Fruit fly (Drosophila melanogaster) whole organism, wandering third instar larva: ENCODE data around the gene Paics.
A peak's percentile ranks its signal among the peaks of the same experiment; 100 is the strongest.

Experiments used
- Abd-B ChIP-seq: fragments of >200 bp; optimal IDR thresholded peaks from 2 replicates; lab custom pipeline; 2017; ENCODE audit warnings: missing biosample characterization, missing genetic modification characterization
- CG32264 ChIP-seq: fragments of 200-800 bp; sonication (Bioruptor generic); optimal IDR thresholded peaks from 2 replicates; lab custom pipeline; 2016; ENCODE audit warnings: missing biosample characterization, missing genetic modification characterization
- CG9705 ChIP-seq: fragments of 200-800 bp; sonication (Bioruptor generic); optimal IDR thresholded peaks from 2 replicates; lab custom pipeline; 2018; ENCODE audit warnings: missing biosample characterization, mild to moderate bottlenecking, missing genetic modification characterization
- CrebA ChIP-seq: fragments of 200-800 bp; sonication (Bioruptor generic); optimal IDR thresholded peaks from 2 replicates; lab custom pipeline; 2016; ENCODE audit warnings: missing biosample characterization, mild to moderate bottlenecking, missing genetic modification characterization, borderline replicate concordance
- Dfd ChIP-seq: fragments of >200 bp; optimal IDR thresholded peaks from 2 replicates; lab custom pipeline; 2017; ENCODE audit warnings: missing biosample characterization, missing genetic modification characterization
- Dif ChIP-seq: fragments of 200-275, 200-300 bp; sonication (Bioruptor generic); optimal IDR thresholded peaks from 2 replicates; lab custom pipeline; 2018; ENCODE audit warnings: missing biosample characterization, missing genetic modification characterization; ENCODE audit not compliant: partially characterized antibody
- GATAd ChIP-seq: sonication (Bioruptor generic); optimal IDR thresholded peaks from 2 replicates; lab custom pipeline; 2016; ENCODE audit warnings: missing biosample characterization, missing genetic modification characterization
- HLH106 ChIP-seq: fragments of 200-800 bp; optimal IDR thresholded peaks from 3 replicates; lab custom pipeline; 2019; ENCODE audit warnings: missing biosample characterization, mild to moderate bottlenecking, missing genetic modification characterization, moderate library complexity
- Hnf4 ChIP-seq: fragments of 200-800 bp; sonication (Bioruptor generic); optimal IDR thresholded peaks from 2 replicates; lab custom pipeline; 2016; ENCODE audit warnings: missing biosample characterization, mild to moderate bottlenecking, missing genetic modification characterization
- Hr78 ChIP-seq: fragments of >200 bp; optimal IDR thresholded peaks from 2 replicates; lab custom pipeline; 2017; ENCODE audit warnings: missing biosample characterization, missing genetic modification characterization
- Hr83 ChIP-seq: fragments of 200-300 bp; sonication (Bioruptor generic); optimal IDR thresholded peaks from 2 replicates; lab custom pipeline; 2016; ENCODE audit warnings: missing biosample characterization, mild to moderate bottlenecking, missing genetic modification characterization, moderate library complexity; ENCODE audit not compliant: poor library complexity, severe bottlenecking
- Jra ChIP-seq: sonication (Bioruptor generic); optimal IDR thresholded peaks from 2 replicates; lab custom pipeline; 2016; ENCODE audit warnings: missing biosample characterization, missing genetic modification characterization
- Mio ChIP-seq: sonication (Bioruptor generic); optimal IDR thresholded peaks from 2 replicates; lab custom pipeline; 2016; ENCODE audit warnings: missing biosample characterization, missing genetic modification characterization
- Myc ChIP-seq: fragments of >200 bp; optimal IDR thresholded peaks from 2 replicates; lab custom pipeline; 2017
- N ChIP-seq: fragments of >200 bp; optimal IDR thresholded peaks from 2 replicates; lab custom pipeline; 2018; ENCODE audit warnings: missing biosample characterization, missing external identifiers, missing genetic modification characterization
- OdsH ChIP-seq: fragments of 200-800 bp; sonication (Bioruptor generic); optimal IDR thresholded peaks from 2 replicates; lab custom pipeline; 2016; ENCODE audit warnings: missing biosample characterization, mild to moderate bottlenecking, missing genetic modification characterization
- Rel ChIP-seq, 2 experiments: fragments of 200-800 bp; sonication (Bioruptor generic) in 1 of 2; optimal IDR thresholded peaks; 2 replicates in 1 of 2; 3 replicates in 1 of 2; lab custom pipeline; 2016 to 2019; ENCODE audit warnings: mild to moderate bottlenecking in 2 of 2, missing biosample characterization in 2 of 2, missing genetic modification characterization in 2 of 2, moderate library complexity in 1 of 2
- Sp1 ChIP-seq: fragments of 200-800 bp; sonication (Bioruptor generic); optimal IDR thresholded peaks from 3 replicates; lab custom pipeline; 2019; ENCODE audit warnings: missing biosample characterization, mild to moderate bottlenecking, missing genetic modification characterization, moderate library complexity
- Vsx2 ChIP-seq: fragments of 200-300, 225-300 bp; sonication (Bioruptor generic); optimal IDR thresholded peaks from 2 replicates; lab custom pipeline; 2018; ENCODE audit warnings: missing biosample characterization, missing genetic modification characterization; ENCODE audit not compliant: partially characterized antibody
- br ChIP-seq: fragments of 200-800 bp; sonication (Bioruptor generic); optimal IDR thresholded peaks from 2 replicates; lab custom pipeline; 2016; ENCODE audit warnings: missing biosample characterization, missing genetic modification characterization
- brk ChIP-seq: fragments of 200-800 bp; sonication (Bioruptor generic); optimal IDR thresholded peaks from 2 replicates; lab custom pipeline; 2016; ENCODE audit warnings: missing biosample characterization, mild to moderate bottlenecking, missing genetic modification characterization
- dl ChIP-seq, 2 experiments: fragments of 175-275, 200-275 bp in 1 of 2; fragments of 200-275 bp in 1 of 2; sonication (Bioruptor generic); optimal IDR thresholded peaks; lab custom pipeline; 2018; ENCODE audit warnings: mild to moderate bottlenecking in 2 of 2, missing biosample characterization in 2 of 2, missing genetic modification characterization in 2 of 2, moderate library complexity in 2 of 2; ENCODE audit not compliant: partially characterized antibody in 2 of 2, insufficient read depth in 1 of 2
- dmrt93B ChIP-seq: fragments of 200-800 bp; sonication (Bioruptor generic); optimal IDR thresholded peaks from 2 replicates; lab custom pipeline; 2018; ENCODE audit warnings: missing biosample characterization, mild to moderate bottlenecking, missing genetic modification characterization
- dsf ChIP-seq: sonication (Bioruptor generic); optimal IDR thresholded peaks from 2 replicates; lab custom pipeline; 2016; ENCODE audit warnings: missing biosample characterization, missing genetic modification characterization, borderline replicate concordance
- ey ChIP-seq: fragments of 200-800 bp; sonication (Bioruptor generic); optimal IDR thresholded peaks from 2 replicates; lab custom pipeline; 2016; ENCODE audit warnings: missing biosample characterization, missing genetic modification characterization
- foxo ChIP-seq, 2 experiments: fragments of 200-800 bp; sonication (Bioruptor generic); optimal IDR thresholded peaks; 2 replicates in 1 of 2; 3 replicates in 1 of 2; lab custom pipeline; 2016 to 2017; ENCODE audit warnings: missing biosample characterization in 2 of 2, missing genetic modification characterization in 2 of 2
- fru ChIP-seq: fragments of 200-800 bp; sonication (Bioruptor generic); optimal IDR thresholded peaks from 3 replicates; lab custom pipeline; 2016; ENCODE audit warnings: missing biosample characterization, mild to moderate bottlenecking, missing genetic modification characterization
- h ChIP-seq: fragments of 200-800 bp; sonication (Bioruptor generic); optimal IDR thresholded peaks from 3 replicates; lab custom pipeline; 2016; ENCODE audit warnings: missing biosample characterization, mild to moderate bottlenecking, missing genetic modification characterization
- jim ChIP-seq: fragments of 175-275, 200-325 bp; sonication (Bioruptor generic); optimal IDR thresholded peaks from 2 replicates; lab custom pipeline; 2016; ENCODE audit warnings: missing biosample characterization, mild to moderate bottlenecking, missing genetic modification characterization
- lola ChIP-seq: fragments of >200 bp; optimal IDR thresholded peaks from 2 replicates; lab custom pipeline; 2017; ENCODE audit warnings: missing biosample characterization, missing genetic modification characterization
- pan ChIP-seq: fragments of >200 bp; optimal IDR thresholded peaks from 2 replicates; lab custom pipeline; 2017
- psq ChIP-seq: fragments of 200-800 bp; sonication (Bioruptor generic); optimal IDR thresholded peaks from 3 replicates; lab custom pipeline; 2017; ENCODE audit warnings: missing biosample characterization, mild to moderate bottlenecking, missing genetic modification characterization, moderate library complexity
- rgr ChIP-seq: fragments of 200-800 bp; sonication (Bioruptor generic); optimal IDR thresholded peaks from 3 replicates; lab custom pipeline; 2016; ENCODE audit warnings: missing biosample characterization, mild to moderate bottlenecking, missing genetic modification characterization
- sage ChIP-seq: fragments of 200-800 bp; sonication (Bioruptor generic); optimal IDR thresholded peaks from 2 replicates; lab custom pipeline; 2016; ENCODE audit warnings: missing biosample characterization, mild to moderate bottlenecking, missing genetic modification characterization
- sv ChIP-seq: fragments of 200-800 bp; sonication (Bioruptor generic); optimal IDR thresholded peaks from 3 replicates; lab custom pipeline; 2016; ENCODE audit warnings: missing biosample characterization, missing genetic modification characterization
- tai ChIP-seq: sonication (Bioruptor generic); optimal IDR thresholded peaks from 2 replicates; lab custom pipeline; 2016; ENCODE audit warnings: missing biosample characterization, missing genetic modification characterization
- usp ChIP-seq: fragments of >200 bp; optimal IDR thresholded peaks from 2 replicates; lab custom pipeline; 2017; ENCODE audit warnings: missing biosample characterization, missing genetic modification characterization
- woc ChIP-seq: sonication (Bioruptor generic); optimal IDR thresholded peaks from 2 replicates; lab custom pipeline; 2016; ENCODE audit warnings: missing biosample characterization, mild to moderate bottlenecking, missing genetic modification characterization

The Paics gene

DNA sequence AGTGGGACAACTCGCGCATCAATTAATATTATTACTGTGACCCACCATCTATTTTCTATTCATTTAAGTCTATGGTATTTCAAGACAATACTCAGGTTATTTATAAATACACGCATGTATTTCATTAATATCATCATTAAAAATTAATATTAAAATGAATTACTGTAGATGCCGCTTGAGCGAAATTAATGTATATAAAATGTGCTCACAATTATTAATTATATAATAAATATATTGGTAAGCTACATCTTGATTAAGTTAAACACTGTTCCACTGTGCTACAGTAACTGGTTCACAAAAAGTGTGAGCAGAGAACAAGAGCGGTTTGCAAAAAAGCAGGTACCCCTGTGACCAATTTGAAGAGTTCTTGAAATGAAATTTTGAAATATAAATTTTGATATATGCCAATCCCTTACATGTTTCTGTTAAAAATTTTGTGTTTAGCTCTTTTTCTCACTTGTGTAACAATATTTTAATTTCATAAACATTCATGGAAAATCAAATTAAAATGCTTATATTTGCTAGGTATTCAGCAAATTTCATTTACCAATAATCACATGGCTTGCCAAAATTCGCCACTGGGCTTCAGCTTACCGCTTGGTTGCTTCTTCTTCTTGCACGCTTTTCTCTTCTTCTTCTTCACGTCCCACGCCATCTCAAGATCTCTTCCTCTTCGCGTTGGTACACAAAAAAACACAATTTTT lies 9.3 kb downstream of the Paics start:
- TF ChIP-seq ey (GFP tag; lab: Kevin White, UChicago) (peak; percentile 100), Hr78 (GFP tag; lab: Kevin White, UChicago) (no peak), CG9705 (GFP tag; lab: Kevin White, UChicago) (peak; percentile 99), rgr (GFP tag; lab: Kevin White, UChicago) (peak; percentile 99), foxo (GFP tag; optimal IDR thresholded peaks at IDR 0.05; lab: Kevin White, UChicago) (peak; percentile 97 to 100), Sp1 (GFP tag; lab: Kevin White, UChicago) (peak; percentile 100), Mio (GFP tag; lab: Kevin White, UChicago) (peak; percentile 94), fru (GFP tag; lab: Kevin White, UChicago) (peak; percentile 100), Dif (GFP tag; lab: Kevin White, UChicago) (no peak), jim (no peak), woc (GFP tag; lab: Kevin White, UChicago) (peak; percentile 98), sv (peak; percentile 100), Dfd (peak; percentile 99), sage (GFP tag; lab: Kevin White, UChicago) (peak; percentile 97), lola (GFP tag; lab: Kevin White, UChicago) (no peak), usp (GFP tag; lab: Kevin White, UChicago) (peak; percentile 2), Rel (GFP tag; optimal IDR thresholded peaks at IDR 0.05; lab: Kevin White, UChicago) (peak; percentile 81), Rel (tag; optimal IDR thresholded peaks at IDR 0.05; lab: Kevin White, UChicago) (peak; percentile 96), Abd-B (GFP tag; lab: Kevin White, UChicago) (no peak), h (GFP tag; lab: Kevin White, UChicago) (peak; percentile 99), CrebA (GFP tag; lab: Kevin White, UChicago) (peak; percentile 94), Myc (lab: Kevin White, UChicago) (no peak), brk (GFP tag; lab: Kevin White, UChicago) (peak; percentile 86), CG32264 (peak; percentile 97), GATAd (GFP tag; lab: Kevin White, UChicago) (peak; percentile 96), Hr83 (GFP tag; lab: Kevin White, UChicago) (peak; percentile 70), pan (lab: Kevin White, UChicago) (no peak), tai (GFP tag; lab: Kevin White, UChicago) (peak; percentile 96), OdsH (GFP tag; lab: Kevin White, UChicago) (peak; percentile 99), Jra (GFP tag; lab: Kevin White, UChicago) (peak; percentile 96), dmrt93B (GFP tag; lab: Kevin White, UChicago) (peak; percentile 100), HLH106 (tag; lab: Kevin White, UChicago) (peak; percentile 100), dsf (GFP tag; lab: Kevin White, UChicago) (peak; percentile 95), br (peak; percentile 99), N (GFP tag; lab: Kevin White, UChicago) (no peak), Hnf4 (peak; percentile 99), psq (GFP tag; lab: Kevin White, UChicago) (peak; percentile 95), dl (GFP tag; optimal IDR thresholded peaks at IDR 0.05; lab: Kevin White, UChicago; ENCODE audit: insufficient read depth in 1 of 2, partially characterized antibody in 2 of 2) (no peak), Vsx2 (GFP tag; lab: Kevin White, UChicago) (no peak)

DNA sequence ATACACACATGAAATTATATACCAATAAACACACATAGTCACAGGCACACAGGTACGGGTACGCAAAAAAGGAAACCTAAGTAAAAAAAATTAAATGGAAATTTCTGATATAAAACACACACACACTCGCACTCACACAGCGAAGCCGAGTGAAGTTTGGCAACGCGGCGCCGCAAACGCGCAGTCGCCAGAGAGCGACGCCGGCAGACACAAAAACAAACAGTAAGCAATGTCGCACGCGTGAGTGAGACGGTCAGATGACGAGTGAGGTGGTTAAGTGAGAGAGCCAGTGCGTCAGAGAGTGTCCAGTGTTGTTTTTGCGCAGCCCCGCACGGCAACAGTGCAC lies 9.9 kb downstream of the Paics start:
- TF ChIP-seq jim (peak; percentile 7), woc (GFP tag; lab: Kevin White, UChicago) (no peak), CrebA (GFP tag; lab: Kevin White, UChicago) (peak; percentile 64), Myc (lab: Kevin White, UChicago) (no peak), Mio (GFP tag; lab: Kevin White, UChicago) (no peak), CG9705 (GFP tag; lab: Kevin White, UChicago) (no peak), Vsx2 (GFP tag; lab: Kevin White, UChicago) (peak; percentile 2), usp (GFP tag; lab: Kevin White, UChicago) (no peak), sv (no peak), Dif (GFP tag; lab: Kevin White, UChicago) (peak; percentile 22), ey (GFP tag; lab: Kevin White, UChicago) (no peak), br (no peak), Hr83 (GFP tag; lab: Kevin White, UChicago) (no peak), h (GFP tag; lab: Kevin White, UChicago) (no peak), rgr (GFP tag; lab: Kevin White, UChicago) (no peak), dl (GFP tag; optimal IDR thresholded peaks at IDR 0.05; lab: Kevin White, UChicago; ENCODE audit: insufficient read depth in 1 of 2, partially characterized antibody in 2 of 2) (peak in 1 of 2 experiments; percentile 36)
